Fruit fly (Drosophila melanogaster) whole organism, prepupa: ENCODE data around the gene zetaCOP.

Source experiments
- Blimp-1 ChIP-seq: fragments of 200-800 bp; sonication (Bioruptor generic); optimal IDR thresholded peaks from 3 replicates; lab custom pipeline; 2017; ENCODE audit warnings: missing biosample characterization, missing genetic modification characterization, mild to moderate bottlenecking, moderate library complexity, missing genetic modification reagents
- CG10669 ChIP-seq: fragments of 200-800 bp; sonication (Bioruptor generic); optimal IDR thresholded peaks from 3 replicates; lab custom pipeline; 2018; ENCODE audit warnings: missing biosample characterization, mild to moderate bottlenecking, missing genetic modification characterization, moderate library complexity
- CG11294 ChIP-seq: fragments of 200-800 bp; sonication (Bioruptor generic); IDR thresholded peaks from 2 replicates; pipeline ENCODE4 v1.3.6; 2022; ENCODE audit warnings: missing biosample characterization, missing genetic modification characterization
- CG11762 ChIP-seq: fragments of 200-800 bp; sonication (Bioruptor generic); optimal IDR thresholded peaks from 3 replicates; lab custom pipeline; 2016; ENCODE audit warnings: missing biosample characterization, missing genetic modification characterization; ENCODE audit not compliant: insufficient read depth
- CG11902 ChIP-seq: fragments of 200-800 bp; sonication (Bioruptor generic); optimal IDR thresholded peaks from 3 replicates; lab custom pipeline; 2016; ENCODE audit warnings: missing biosample characterization, missing genetic modification characterization
- CG15336 ChIP-seq: fragments of 200-800 bp; sonication (Bioruptor generic); IDR thresholded peaks from 2 replicates; pipeline ENCODE4 v1.3.6; 2022; ENCODE audit warnings: missing biosample characterization, missing genetic modification characterization
- CG1621 ChIP-seq: fragments of 200-800 bp; sonication (Bioruptor generic); optimal IDR thresholded peaks from 3 replicates; lab custom pipeline; 2018; ENCODE audit warnings: missing biosample characterization, mild to moderate bottlenecking, missing genetic modification characterization
- CG16779 ChIP-seq: fragments of 200-800 bp; sonication (Bioruptor generic); optimal IDR thresholded peaks from 3 replicates; lab custom pipeline; 2017; ENCODE audit warnings: missing biosample characterization, mild to moderate bottlenecking, missing genetic modification characterization
- CG3032 ChIP-seq: fragments of 200-800 bp; optimal IDR thresholded peaks from 2 replicates; lab custom pipeline; 2019; ENCODE audit warnings: missing biosample characterization, mild to moderate bottlenecking, missing genetic modification characterization, moderate library complexity
- CG31627 ChIP-seq: fragments of 200-800 bp; sonication (Bioruptor generic); optimal IDR thresholded peaks from 3 replicates; lab custom pipeline; 2016; ENCODE audit warnings: missing biosample characterization, missing genetic modification characterization
- CG32006 ChIP-seq: fragments of 200-800 bp; sonication (Bioruptor generic); optimal IDR thresholded peaks from 3 replicates; lab custom pipeline; 2017; ENCODE audit warnings: missing biosample characterization, mild to moderate bottlenecking, missing genetic modification characterization
- CG34406 ChIP-seq: fragments of 200-800 bp; sonication (Bioruptor generic); optimal IDR thresholded peaks from 3 replicates; lab custom pipeline; 2016; ENCODE audit warnings: missing biosample characterization, missing genetic modification characterization
- CG3919 ChIP-seq: fragments of 200-800 bp; sonication (Bioruptor generic); optimal IDR thresholded peaks from 3 replicates; lab custom pipeline; 2016; ENCODE audit warnings: missing biosample characterization, missing genetic modification characterization
- CG6163 ChIP-seq: fragments of 200-800 bp; sonication (Bioruptor generic); IDR thresholded peaks from 3 replicates; pipeline ENCODE4 v1.3.6; 2022; ENCODE audit warnings: missing biosample characterization, missing genetic modification characterization
- CG6276 ChIP-seq: fragments of 200-800 bp; sonication (Bioruptor generic); optimal IDR thresholded peaks from 2 replicates; lab custom pipeline; 2017; ENCODE audit warnings: missing biosample characterization, mild to moderate bottlenecking, missing genetic modification characterization
- CG6792 ChIP-seq: fragments of 200-800 bp; sonication (Bioruptor generic); optimal IDR thresholded peaks from 3 replicates; lab custom pipeline; 2016; ENCODE audit warnings: missing biosample characterization, missing genetic modification characterization
- CG6854 ChIP-seq: fragments of 200-800 bp; sonication (Bioruptor generic); optimal IDR thresholded peaks from 2 replicates; lab custom pipeline; 2017; ENCODE audit warnings: missing biosample characterization, mild to moderate bottlenecking, missing genetic modification characterization
- Eip75B ChIP-seq: fragments of 200-800 bp; sonication (Bioruptor generic); optimal IDR thresholded peaks from 3 replicates; lab custom pipeline; 2016; ENCODE audit warnings: missing biosample characterization, missing genetic modification characterization
- Eip78C ChIP-seq: fragments of 200-800 bp; sonication (Bioruptor generic); peaks from one replicate; lab custom pipeline; 2016; ENCODE audit warnings: missing biosample characterization, missing genetic modification characterization
- Eip93F ChIP-seq: fragments of 200-800 bp; sonication (Bioruptor generic); optimal IDR thresholded peaks from 2 replicates; lab custom pipeline; 2016; ENCODE audit warnings: missing biosample characterization, mild to moderate bottlenecking, missing genetic modification characterization
- Ets21C ChIP-seq: fragments of 200-800 bp; sonication (Bioruptor generic); optimal IDR thresholded peaks from 3 replicates; lab custom pipeline; 2016; ENCODE audit warnings: missing biosample characterization, missing genetic modification characterization
- Ets96B ChIP-seq: fragments of 200-800 bp; optimal IDR thresholded peaks from 2 replicates; lab custom pipeline; 2019; ENCODE audit warnings: missing biosample characterization, mild to moderate bottlenecking, missing genetic modification characterization, moderate library complexity
- Hr38 ChIP-seq: sonication (Bioruptor generic); optimal IDR thresholded peaks from 2 replicates; lab custom pipeline; 2016; ENCODE audit warnings: missing biosample characterization, missing genetic modification characterization
- Hr4 ChIP-seq: fragments of 200-800 bp; sonication (Bioruptor generic); optimal IDR thresholded peaks from 3 replicates; lab custom pipeline; 2016; ENCODE audit warnings: missing biosample characterization, missing genetic modification characterization
- Lpt ChIP-seq: fragments of 200-800 bp; sonication (Bioruptor generic); optimal IDR thresholded peaks from 3 replicates; lab custom pipeline; 2016; ENCODE audit warnings: missing biosample characterization, missing genetic modification characterization
- Smox ChIP-seq: fragments of 200-800 bp; sonication (Bioruptor generic); optimal IDR thresholded peaks from 3 replicates; lab custom pipeline; 2016; ENCODE audit warnings: missing biosample characterization, missing genetic modification characterization
- Sox102F ChIP-seq: fragments of 200-800 bp; sonication (Bioruptor generic); optimal IDR thresholded peaks from 2 replicates; lab custom pipeline; 2016; ENCODE audit warnings: missing biosample characterization, mild to moderate bottlenecking, missing genetic modification characterization
- Sox14 ChIP-seq: fragments of 200-800 bp; sonication (Bioruptor generic); optimal IDR thresholded peaks from 3 replicates; lab custom pipeline; 2016; ENCODE audit warnings: missing biosample characterization, missing genetic modification characterization
- achi ChIP-seq: fragments of 200-800 bp; sonication (Bioruptor generic); optimal IDR thresholded peaks from 3 replicates; lab custom pipeline; 2016; ENCODE audit warnings: missing biosample characterization, missing genetic modification characterization
- acj6 ChIP-seq: fragments of 200-800 bp; sonication (Bioruptor generic); optimal IDR thresholded peaks from 3 replicates; lab custom pipeline; 2016; ENCODE audit warnings: missing biosample characterization, missing genetic modification characterization
- cyc ChIP-seq: fragments of 200-800 bp; sonication (Bioruptor generic); optimal IDR thresholded peaks from 3 replicates; lab custom pipeline; 2016; ENCODE audit warnings: missing biosample characterization, missing genetic modification characterization
- dac ChIP-seq: fragments of 200-800 bp; sonication (Bioruptor generic); optimal IDR thresholded peaks from 2 replicates; lab custom pipeline; 2017; ENCODE audit warnings: missing biosample characterization, mild to moderate bottlenecking, missing genetic modification characterization
- dsx ChIP-seq: fragments of 200-800 bp; optimal IDR thresholded peaks from 3 replicates; lab custom pipeline; 2019; ENCODE audit warnings: missing biosample characterization, mild to moderate bottlenecking, missing genetic modification characterization, moderate library complexity; ENCODE audit not compliant: poor library complexity, severe bottlenecking
- eg ChIP-seq: fragments of 200-800 bp; sonication (Bioruptor generic); IDR thresholded peaks from 3 replicates; pipeline ENCODE4 v1.3.6; 2022; ENCODE audit warnings: missing biosample characterization, missing genetic modification characterization
- fd59A ChIP-seq: fragments of 200-800 bp; sonication (Bioruptor generic); optimal IDR thresholded peaks from 2 replicates; lab custom pipeline; 2017; ENCODE audit warnings: missing biosample characterization, mild to moderate bottlenecking, missing genetic modification characterization, missing genetic modification reagents
- fd85E ChIP-seq: fragments of 200-800 bp; sonication (Bioruptor generic); optimal IDR thresholded peaks from 3 replicates; lab custom pipeline; 2016; ENCODE audit warnings: missing biosample characterization, missing genetic modification characterization
- fkh ChIP-seq: fragments of 200-800 bp; sonication (Bioruptor generic); optimal IDR thresholded peaks from 3 replicates; lab custom pipeline; 2017; ENCODE audit warnings: missing biosample characterization, mild to moderate bottlenecking, missing genetic modification characterization, moderate library complexity
- lz ChIP-seq: fragments of 200-800 bp; sonication (Bioruptor generic); optimal IDR thresholded peaks from 3 replicates; lab custom pipeline; 2016; ENCODE audit warnings: missing biosample characterization, missing genetic modification characterization
- net ChIP-seq: fragments of 200-800 bp; sonication (Bioruptor generic); optimal IDR thresholded peaks from 3 replicates; lab custom pipeline; 2016; ENCODE audit warnings: missing biosample characterization, missing genetic modification characterization
- pdm3 ChIP-seq: fragments of 200-800 bp; sonication (Bioruptor generic); optimal IDR thresholded peaks from 3 replicates; lab custom pipeline; 2016; ENCODE audit warnings: missing biosample characterization, missing genetic modification characterization
- salr ChIP-seq, 2 experiments: fragments of 200-800 bp; sonication (Bioruptor generic); optimal IDR thresholded peaks; 3 replicates each; lab custom pipeline; 2016 to 2018; ENCODE audit warnings: missing biosample characterization in 2 of 2, missing genetic modification characterization in 2 of 2, mild to moderate bottlenecking in 1 of 2
- ss ChIP-seq, 2 experiments: fragments of 200-800 bp; sonication (Bioruptor generic); optimal IDR thresholded peaks; 2 replicates in 1 of 2; 3 replicates in 1 of 2; lab custom pipeline; 2017 to 2018; ENCODE audit warnings: mild to moderate bottlenecking in 2 of 2, missing biosample characterization in 2 of 2, missing genetic modification characterization in 2 of 2, moderate library complexity in 1 of 2
- topi ChIP-seq: fragments of 200-800 bp; sonication (Bioruptor generic); optimal IDR thresholded peaks from 3 replicates; lab custom pipeline; 2016; ENCODE audit warnings: missing biosample characterization, missing genetic modification characterization
- vri ChIP-seq: fragments of 200-800 bp; sonication (Bioruptor generic); optimal IDR thresholded peaks from 3 replicates; lab custom pipeline; 2016; ENCODE audit warnings: missing biosample characterization, mild to moderate bottlenecking, missing genetic modification characterization

zetaCOP gene

DNA sequence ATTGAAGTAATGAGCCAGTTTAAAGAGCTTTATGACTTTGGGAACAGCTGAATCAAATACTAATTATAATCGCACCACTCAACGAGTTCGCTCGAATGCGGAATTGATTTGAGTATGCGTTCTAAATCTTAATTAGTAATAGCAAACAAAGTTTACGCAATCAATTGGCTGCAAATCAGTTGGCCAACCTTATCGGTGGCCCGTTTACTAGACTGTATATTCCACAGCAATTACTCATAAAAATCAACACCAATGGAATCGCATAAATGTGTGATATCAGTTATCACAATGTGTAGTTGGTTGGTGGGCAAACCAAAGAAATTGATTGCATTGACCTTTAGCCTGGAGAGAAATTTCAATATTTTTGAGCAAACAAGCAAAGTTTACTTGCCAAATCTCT lies 20.8 kb downstream of the zetaCOP start:
- TF ChIP-seq CG31627 (GFP tag; lab: Kevin White, UChicago) (no peak), Hr4 (GFP tag; lab: Kevin White, UChicago) (no peak), Eip93F (no peak), vri (GFP tag; lab: Kevin White, UChicago) (peak; percentile 31)
- TF ChIP-seq, all 60 proteins: peak for 1

dm6 chr3L:16651127-16651526 lies 22.2 kb downstream of the zetaCOP start:
- peak; percentile 67 for TF ChIP-seq CG1621 (tag; lab: Kevin White, UChicago)
- TF ChIP-seq ss (GFP tag; optimal IDR thresholded peaks at IDR 0.05; lab: Kevin White, UChicago), result peak in 1 of 2 experiments; percentile 38
- TF ChIP-seq topi, result no peak
- TF ChIP-seq lz (GFP tag; lab: Kevin White, UChicago), result no peak

DNA sequence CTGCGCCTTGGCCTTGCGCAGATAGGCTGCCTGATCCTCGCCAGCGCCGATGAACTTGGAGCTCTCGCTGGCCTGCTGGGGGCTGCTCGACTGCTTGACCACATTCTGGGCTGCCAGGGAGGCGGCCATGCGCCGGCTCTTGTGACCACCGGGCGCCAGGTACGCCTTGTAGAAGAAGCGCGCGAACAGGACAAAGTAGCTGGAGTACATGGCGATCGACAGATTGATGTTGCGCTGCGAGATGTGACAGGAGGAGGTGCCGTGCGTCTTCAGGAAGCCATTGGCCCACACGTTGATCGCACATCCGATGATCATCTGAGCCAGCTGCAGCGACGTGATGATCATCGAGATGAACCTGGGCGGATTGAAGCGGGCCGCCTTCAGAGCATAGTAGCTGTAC lies 23.3 kb downstream of the zetaCOP start:
- no peak for TF ChIP-seq CG1621 (tag; lab: Kevin White, UChicago)
- no peak for TF ChIP-seq CG11762 (GFP tag; lab: Kevin White, UChicago)
- TF ChIP-seq Blimp-1 (GFP tag; lab: Kevin White, UChicago), result no peak
- no peak for TF ChIP-seq fd59A (GFP tag; lab: Kevin White, UChicago)
- TF ChIP-seq lz (GFP tag; lab: Kevin White, UChicago), result no peak
- TF ChIP-seq Hr38 (GFP tag; lab: Kevin White, UChicago), result no peak
- no peak for TF ChIP-seq CG6163 (GFP tag; lab: Robert Waterston, UW)
- TF ChIP-seq Smox (GFP tag; lab: Kevin White, UChicago), result no peak
- no peak for TF ChIP-seq CG11294 (GFP tag; lab: Robert Waterston, UW)
- TF ChIP-seq fkh, result no peak
- TF ChIP-seq topi, result no peak
- no peak for TF ChIP-seq CG11902
- no peak for TF ChIP-seq CG6276

- TF ChIP-seq Blimp-1 (GFP tag; lab: Kevin White, UChicago) (no peak), fd59A (GFP tag; lab: Kevin White, UChicago) (no peak), cyc (GFP tag; lab: Kevin White, UChicago) (peak; percentile 39), CG16779 (tag; lab: Kevin White, UChicago) (peak; percentile 37), vri (GFP tag; lab: Kevin White, UChicago) (peak; percentile 37), dsx (GFP tag; lab: Kevin White, UChicago) (peak; percentile 60), Ets21C (GFP tag; lab: Kevin White, UChicago) (peak; percentile 32), CG32006 (GFP tag; lab: Kevin White, UChicago) (no peak), Sox14 (GFP tag; lab: Kevin White, UChicago) (peak; percentile 71), eg (GFP tag; lab: Robert Waterston, UW) (peak; percentile 57; the same call in 1 of the 3 replicates), Smox (GFP tag; lab: Kevin White, UChicago) (peak; percentile 5), net (peak; percentile 38), CG15336 (GFP tag; lab: Robert Waterston, UW) (peak; percentile 26), achi (GFP tag; lab: Kevin White, UChicago) (no peak), Sox102F (GFP tag; lab: Kevin White, UChicago) (peak; percentile 42), CG34406 (peak; percentile 16), ss (GFP tag; optimal IDR thresholded peaks at IDR 0.05; lab: Kevin White, UChicago) (peak; percentile 59 to 63), CG3919 (GFP tag; lab: Kevin White, UChicago) (peak; percentile 47), fd85E (GFP tag; lab: Kevin White, UChicago) (peak; percentile 2), Ets96B (tag; lab: Kevin White, UChicago) (no peak), Eip75B (GFP tag; lab: Kevin White, UChicago) (no peak), Lpt (GFP tag; lab: Kevin White, UChicago) (no peak), CG3032 (tag; lab: Kevin White, UChicago) (peak; percentile 9), dac (GFP tag; lab: Kevin White, UChicago) (peak; percentile 22), salr (GFP tag; optimal IDR thresholded peaks at IDR 0.05; lab: Kevin White, UChicago) (no peak), CG10669 (no peak), Eip78C (GFP tag; lab: Kevin White, UChicago) (peak; percentile 85), CG6792 (GFP tag; lab: Kevin White, UChicago) (no peak), CG1621 (tag; lab: Kevin White, UChicago) (peak; percentile 27), CG11762 (GFP tag; lab: Kevin White, UChicago) (no peak), Hr4 (GFP tag; lab: Kevin White, UChicago) (no peak), acj6 (GFP tag; lab: Kevin White, UChicago) (peak; percentile 4), Hr38 (GFP tag; lab: Kevin White, UChicago) (no peak), CG11902 (peak; percentile 1), pdm3 (GFP tag; lab: Kevin White, UChicago) (no peak), CG6854 (GFP tag; lab: Kevin White, UChicago) (peak; percentile 87)
Observed at dm6 chr3L:16647578-16648113, 25.7 kb downstream of the zetaCOP start, which contains the start of gene Abl. TSS of gene Abl (minus strand) at chr3L:16647882.
